Worm (Caenorhabditis elegans) whole organism, late embryonic: ENCODE results near the gene W08E12.2.
A peak's percentile ranks its signal among the peaks of the same experiment; 100 is the strongest.

Source experiments
- C38D4.7 ChIP-seq: fragments of 200-800 bp; sonication (Bioruptor generic); optimal IDR thresholded peaks from 2 replicates; lab custom pipeline; 2018; ENCODE audit warnings: mild to moderate bottlenecking, missing genetic modification characterization, moderate library complexity, missing compliant biosample characterization
- K02D7.2 ChIP-seq: sonication (generic microtip); optimal IDR thresholded peaks from 2 replicates; lab custom pipeline; 2017; ENCODE audit warnings: mild to moderate bottlenecking, missing genetic modification characterization, missing compliant biosample characterization
- T23F11.4 ChIP-seq: fragments of 200-800 bp; sonication (Bioruptor generic); optimal IDR thresholded peaks from 2 replicates; lab custom pipeline; 2018; ENCODE audit warnings: mild to moderate bottlenecking, missing genetic modification characterization, missing compliant biosample characterization
- ama-1 ChIP-seq: fragments of 150-350 bp; optimal IDR thresholded peaks from 2 replicates; lab custom pipeline; 2014
- ceh-14 ChIP-seq: sonication (generic microtip); optimal IDR thresholded peaks from 2 replicates; lab custom pipeline; 2016; ENCODE audit warnings: missing genotype, missing genetic modification characterization, missing compliant biosample characterization
- ceh-34 ChIP-seq: sonication (generic microtip); optimal IDR thresholded peaks from 2 replicates; lab custom pipeline; 2016; ENCODE audit warnings: mild to moderate bottlenecking, missing genetic modification characterization, missing compliant biosample characterization
- ceh-45 ChIP-seq: fragments of 200-800 bp; sonication (Bioruptor generic); IDR thresholded peaks from 2 replicates; pipeline ENCODE4 v1.3.6; 2022; ENCODE audit warnings: missing genetic modification reagents, missing genetic modification characterization, missing compliant biosample characterization
- ceh-6 ChIP-seq: fragments of 200-800 bp; sonication (Bioruptor generic); optimal IDR thresholded peaks from 2 replicates; lab custom pipeline; 2018; ENCODE audit warnings: mild to moderate bottlenecking, missing genetic modification characterization, missing compliant biosample characterization
- che-1 ChIP-seq: sonication (generic microtip); optimal IDR thresholded peaks from 2 replicates; lab custom pipeline; 2016; ENCODE audit warnings: mild to moderate bottlenecking, missing genetic modification characterization, missing compliant biosample characterization
- dmd-4 ChIP-seq: sonication (generic microtip); optimal IDR thresholded peaks from 2 replicates; lab custom pipeline; 2016; ENCODE audit warnings: borderline replicate concordance, missing genetic modification characterization, missing compliant biosample characterization
- elt-2 ChIP-seq: sonication (generic microtip); optimal IDR thresholded peaks from 2 replicates; lab custom pipeline; 2016; ENCODE audit warnings: missing genetic modification reagents, missing genetic modification characterization, missing compliant biosample characterization
- fax-1 ChIP-seq: sonication (generic microtip); optimal IDR thresholded peaks from 2 replicates; lab custom pipeline; 2016; ENCODE audit warnings: missing genotype, missing genetic modification characterization, missing compliant biosample characterization
- hlh-13 ChIP-seq: fragments of 200-800 bp; sonication (Bioruptor generic); optimal IDR thresholded peaks from 2 replicates; lab custom pipeline; 2018; ENCODE audit warnings: mild to moderate bottlenecking, missing genetic modification characterization, missing compliant biosample characterization
- hlh-15 ChIP-seq: sonication (generic microtip); optimal IDR thresholded peaks from 2 replicates; lab custom pipeline; 2016; ENCODE audit warnings: missing genetic modification characterization, missing compliant biosample characterization
- hlh-8 ChIP-seq: sonication (generic microtip); optimal IDR thresholded peaks from 2 replicates; lab custom pipeline; 2016; ENCODE audit warnings: missing genotype, missing genetic modification characterization, missing compliant biosample characterization
- nfya-1 ChIP-seq: sonication (generic microtip); optimal IDR thresholded peaks from 2 replicates; lab custom pipeline; 2017; ENCODE audit warnings: missing genetic modification characterization, mild to moderate bottlenecking, missing compliant biosample characterization, antibody characterized with exemption, moderate library complexity
- nhr-11 ChIP-seq: fragments of 150-350 bp; optimal IDR thresholded peaks from 2 replicates; lab custom pipeline; 2014; ENCODE audit warnings: missing biosample characterization, missing genetic modification characterization
- nhr-232 ChIP-seq: sonication (generic microtip); optimal IDR thresholded peaks from 2 replicates; lab custom pipeline; 2016; ENCODE audit warnings: missing genetic modification characterization, missing compliant biosample characterization
- odd-2 ChIP-seq: sonication (generic microtip); optimal IDR thresholded peaks from 2 replicates; lab custom pipeline; 2017; ENCODE audit warnings: antibody characterized with exemption, mild to moderate bottlenecking, missing genetic modification characterization, missing compliant biosample characterization
- pat-9 ChIP-seq: fragments of 200-800 bp; sonication (Bioruptor generic); optimal IDR thresholded peaks from 2 replicates; lab custom pipeline; 2018; ENCODE audit warnings: mild to moderate bottlenecking, missing genetic modification characterization, moderate library complexity, missing compliant biosample characterization
- pax-1 ChIP-seq: fragments of 150-350 bp; optimal IDR thresholded peaks from 2 replicates; lab custom pipeline; 2014; ENCODE audit warnings: missing biosample characterization, missing genetic modification characterization
- pha-2 ChIP-seq: sonication (generic microtip); optimal IDR thresholded peaks from 2 replicates; lab custom pipeline; 2017; ENCODE audit warnings: mild to moderate bottlenecking, missing genetic modification characterization, missing compliant biosample characterization
- pros-1 ChIP-seq: fragments of 150-350 bp; optimal IDR thresholded peaks from 2 replicates; lab custom pipeline; 2014; ENCODE audit warnings: missing biosample characterization, missing genetic modification reagents, missing genetic modification characterization
- ref-2 ChIP-seq: sonication (generic microtip); optimal IDR thresholded peaks from 2 replicates; lab custom pipeline; 2016; ENCODE audit warnings: missing genetic modification characterization, missing compliant biosample characterization
- rnt-1 ChIP-seq: sonication (generic microtip); optimal IDR thresholded peaks from 2 replicates; lab custom pipeline; 2016; ENCODE audit warnings: missing genetic modification characterization, missing compliant biosample characterization
- sdc-2 ChIP-seq: sonication (generic microtip); optimal IDR thresholded peaks from 2 replicates; lab custom pipeline; 2016; ENCODE audit warnings: missing genotype, missing genetic modification characterization, missing compliant biosample characterization
- sox-4 ChIP-seq: sonication (generic microtip); optimal IDR thresholded peaks from 2 replicates; lab custom pipeline; 2017; ENCODE audit warnings: mild to moderate bottlenecking, missing genetic modification characterization, inconsistent platforms, missing compliant biosample characterization
- tbx-2 ChIP-seq: sonication (generic microtip); optimal IDR thresholded peaks from 2 replicates; lab custom pipeline; 2016; ENCODE audit warnings: missing genetic modification characterization, missing compliant biosample characterization
- ttx-3 ChIP-seq: sonication (generic microtip); optimal IDR thresholded peaks from 2 replicates; lab custom pipeline; 2016; ENCODE audit warnings: missing genetic modification reagents, missing genetic modification characterization, missing compliant biosample characterization
- unc-86 ChIP-seq: sonication (generic microtip); optimal IDR thresholded peaks from 2 replicates; lab custom pipeline; 2016; ENCODE audit warnings: missing genetic modification characterization, missing compliant biosample characterization
- zip-5 ChIP-seq: sonication (generic microtip); optimal IDR thresholded peaks from 2 replicates; lab custom pipeline; 2016; ENCODE audit warnings: missing genetic modification characterization, missing compliant biosample characterization

The W08E12.2 gene

DNA sequence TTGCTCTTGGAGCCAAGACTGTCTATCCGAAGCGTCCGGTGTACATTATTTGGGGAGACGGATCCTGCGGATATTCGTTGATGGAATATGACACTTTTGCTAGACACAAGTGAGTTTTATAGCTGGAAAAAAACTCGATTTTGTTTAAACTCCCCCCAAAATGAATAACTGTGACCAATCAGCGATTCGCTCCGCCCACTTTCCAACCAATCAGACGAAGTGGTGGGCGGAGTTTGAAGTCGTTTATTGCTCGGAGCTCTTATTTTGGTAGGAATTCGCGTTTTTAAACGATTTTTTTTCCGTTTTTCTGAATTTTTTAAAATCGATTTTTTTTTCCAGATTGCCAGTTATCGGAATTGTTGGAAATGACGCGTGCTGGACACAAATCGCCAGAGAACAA, 43.9 kb upstream of the W08E12.2 start:
- TF ChIP-seq T23F11.4 (GFP tag; lab: Kevin White, UChicago) = no peak
- peak; percentile 73 for TF ChIP-seq nfya-1 (tag; lab: Kevin White, UChicago)

DNA sequence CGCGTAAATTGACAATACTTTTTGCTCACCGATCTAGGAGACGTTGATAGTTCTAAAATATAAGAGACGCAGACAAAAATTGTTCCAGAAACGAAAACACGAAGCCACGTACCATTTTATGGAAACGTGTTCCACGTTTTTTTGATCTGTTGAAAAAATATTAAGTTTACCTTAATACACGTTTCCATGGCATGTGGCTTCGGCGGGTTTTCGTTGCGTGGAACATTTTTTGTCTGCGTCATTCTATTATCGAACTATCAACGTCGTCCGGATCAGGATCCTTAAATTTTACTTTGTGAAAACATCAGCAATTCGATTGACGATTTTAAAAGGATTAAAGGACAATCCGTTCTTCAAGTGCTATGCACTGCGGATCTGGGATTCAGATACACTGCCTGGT, 40.0 kb upstream of the W08E12.2 start, which contains the start of gene T26C12.2:
T26C12.2 (minus strand) TSS at position 101 of the 400 bp plus-strand sequence.
- TF ChIP-seq ama-1 (lab: Kevin White, UChicago) = no peak
- TF ChIP-seq che-1 (tag; lab: Kevin White, UChicago) = no peak
- no peak for TF ChIP-seq elt-2 (tag; lab: Kevin White, UChicago)
- no peak for TF ChIP-seq pax-1 (tag; lab: Kevin White, UChicago)

DNA sequence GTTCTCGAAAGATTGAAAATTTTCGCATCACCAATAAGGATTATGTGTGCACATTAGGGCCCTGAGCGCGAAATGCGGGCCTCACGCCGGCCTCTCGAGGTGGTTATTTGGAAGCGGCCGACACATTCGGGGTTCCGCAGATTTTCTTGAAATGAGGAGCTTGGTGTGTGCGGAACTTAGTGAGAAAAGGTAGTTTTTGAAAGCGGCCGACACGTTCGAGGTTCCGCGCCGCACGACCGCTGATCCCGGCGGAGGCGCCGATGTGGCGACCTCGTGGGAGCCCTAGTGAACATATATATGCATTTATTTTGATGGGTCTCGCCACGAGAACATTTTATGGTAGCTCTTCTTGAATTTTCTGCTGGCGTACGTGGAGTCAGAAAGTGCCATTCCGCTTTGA, 38.8 kb upstream of the W08E12.2 start:
- no peak for TF ChIP-seq hlh-13 (GFP tag; lab: Kevin White, UChicago)
- no peak for TF ChIP-seq fax-1 (tag; lab: Kevin White, UChicago)
- TF ChIP-seq nhr-11 (tag; lab: Kevin White, UChicago) = no peak
- TF ChIP-seq, all 69 proteins: peak for 0

DNA sequence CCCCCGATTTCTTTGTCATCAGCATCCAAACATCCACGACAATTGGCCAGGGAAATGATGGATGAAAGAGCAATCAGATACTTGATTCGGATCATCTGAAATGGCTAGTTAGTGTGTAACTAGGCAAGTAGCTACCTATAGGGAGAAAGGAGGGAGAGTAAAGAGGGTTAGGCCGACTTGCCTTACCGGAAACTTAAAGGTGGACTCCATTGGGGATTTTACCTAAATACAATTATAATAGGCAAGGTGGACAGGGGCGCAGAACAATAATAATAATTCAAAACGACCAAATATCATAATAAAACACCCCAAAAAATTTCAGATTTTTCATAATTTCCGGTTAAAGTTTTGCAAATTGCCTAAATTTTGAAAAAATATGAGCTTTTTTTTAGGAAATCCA, 38.1 kb upstream of the W08E12.2 start, which contains the start of gene clec-173:
clec-173 (minus strand) TSS at position 101 of the 400 bp plus-strand sequence.
- TF ChIP-seq odd-2 (no peak), ceh-45 (GFP tag; lab: Robert Waterston, UW) (no peak), ceh-14 (tag; lab: Kevin White, UChicago) (no peak), ceh-6 (GFP tag; lab: Kevin White, UChicago) (no peak), K02D7.2 (no peak), pax-1 (tag; lab: Kevin White, UChicago) (no peak), pros-1 (no peak)

ce11 chrIV:3271342-3271741, 34.3 kb upstream of the W08E12.2 start:
- TF ChIP-seq ttx-3 (tag; lab: Kevin White, UChicago) = no peak
- no peak for TF ChIP-seq pros-1
- TF ChIP-seq ref-2 (tag; lab: Kevin White, UChicago) = no peak
- TF ChIP-seq ceh-34 = no peak
- TF ChIP-seq tbx-2 (tag; lab: Kevin White, UChicago) = no peak
- TF ChIP-seq sox-4 (tag; lab: Kevin White, UChicago) = no peak

- TF ChIP-seq pat-9 (tag; lab: Kevin White, UChicago) = no peak
- no peak for TF ChIP-seq sdc-2 (tag; lab: Kevin White, UChicago)
- no peak for TF ChIP-seq hlh-13 (GFP tag; lab: Kevin White, UChicago)
- TF ChIP-seq hlh-8 (tag; lab: Kevin White, UChicago) = no peak
- TF ChIP-seq odd-2 = no peak
- TF ChIP-seq C38D4.7 (GFP tag; lab: Kevin White, UChicago) = no peak
- TF ChIP-seq rnt-1 (tag; lab: Kevin White, UChicago) = no peak
- TF ChIP-seq sox-4 (tag; lab: Kevin White, UChicago) = no peak
- no peak for TF ChIP-seq zip-5 (tag; lab: Kevin White, UChicago)
- TF ChIP-seq dmd-4 (tag; lab: Kevin White, UChicago) = no peak
- no peak for TF ChIP-seq T23F11.4 (GFP tag; lab: Kevin White, UChicago)
- TF ChIP-seq K02D7.2 = no peak
- no peak for TF ChIP-seq unc-86 (tag; lab: Kevin White, UChicago)
- TF ChIP-seq tbx-2 (tag; lab: Kevin White, UChicago) = no peak
- TF ChIP-seq pha-2 (tag; lab: Kevin White, UChicago) = no peak
- TF ChIP-seq nhr-232 = no peak
- TF ChIP-seq ceh-34 = no peak
- no peak for TF ChIP-seq hlh-15 (tag; lab: Kevin White, UChicago)
- TF ChIP-seq, all 69 proteins: peak for 0
Measured at ce11 chrIV:3273295-3273694, 32.4 kb upstream of the W08E12.2 start, which contains the start of gene T26C12.3. TSS of gene T26C12.3 (minus strand) at chrIV:3273395.
